Fruit fly (Drosophila melanogaster) whole organism, embryonic: Measurements from ENCODE around the gene Sec20.

Experiments used
- ATbp ChIP-seq: fragments of 200-800 bp; sonication (Bioruptor generic); optimal IDR thresholded peaks from 2 replicates; lab custom pipeline; 2017; ENCODE audit warnings: missing biosample characterization, mild to moderate bottlenecking, missing genetic modification characterization, missing genetic modification reagents
- Antp ChIP-seq: fragments of 200-800 bp; sonication (Bioruptor generic); optimal IDR thresholded peaks from 3 replicates; lab custom pipeline; 2016; ENCODE audit warnings: missing biosample characterization, missing genetic modification characterization
- CG11504 ChIP-seq: fragments of 200-800 bp; sonication (Bioruptor generic); optimal IDR thresholded peaks from 3 replicates; lab custom pipeline; 2019; ENCODE audit warnings: missing biosample characterization, mild to moderate bottlenecking, missing genetic modification characterization, moderate library complexity
- CG12236 ChIP-seq: fragments of 200-800 bp; sonication (Bioruptor generic); optimal IDR thresholded peaks from 2 replicates; lab custom pipeline; 2016; ENCODE audit warnings: missing biosample characterization, missing genetic modification characterization
- CG17802 ChIP-seq: fragments of 200-800 bp; sonication (Bioruptor generic); optimal IDR thresholded peaks from 2 replicates; lab custom pipeline; 2018; ENCODE audit warnings: missing biosample characterization, mild to moderate bottlenecking, missing genetic modification characterization, moderate library complexity
- CG1832 ChIP-seq: fragments of 200-800 bp; sonication (Bioruptor generic); optimal IDR thresholded peaks from 2 replicates; lab custom pipeline; 2017; ENCODE audit warnings: missing biosample characterization, mild to moderate bottlenecking, missing genetic modification characterization, inconsistent platforms
- CG2199 ChIP-seq: fragments of 200-800 bp; sonication (Bioruptor generic); IDR thresholded peaks from 3 replicates; pipeline ENCODE4 v1.3.6; 2022; ENCODE audit warnings: missing biosample characterization, missing genetic modification characterization
- CG3726 ChIP-seq: fragments of 200-800 bp; sonication (Bioruptor generic); IDR thresholded peaks from 3 replicates; pipeline ENCODE4, ENCODE4 v1.3.6; 2022; ENCODE audit warnings: missing biosample characterization, missing genetic modification characterization
- CG5180 ChIP-seq: fragments of 200-800 bp; sonication (Bioruptor generic); optimal IDR thresholded peaks from 3 replicates; lab custom pipeline; 2017; ENCODE audit warnings: missing biosample characterization, missing genetic modification characterization, mild to moderate bottlenecking, moderate library complexity, missing genetic modification reagents
- CG5953 ChIP-seq: fragments of 200-800 bp; sonication (Bioruptor generic); IDR thresholded peaks from 2 replicates; pipeline ENCODE4 v1.3.6; 2022; ENCODE audit warnings: missing biosample characterization, missing genetic modification characterization
- CG6254 ChIP-seq: fragments of 200-800 bp; sonication (Bioruptor generic); optimal IDR thresholded peaks from 3 replicates; lab custom pipeline; 2017; ENCODE audit warnings: mild to moderate bottlenecking, missing biosample characterization, missing genetic modification reagents, missing genetic modification characterization
- CG6689 ChIP-seq: fragments of 200-800 bp; sonication (Bioruptor generic); IDR thresholded peaks from 2 replicates; pipeline ENCODE4 v1.3.6; 2022; ENCODE audit warnings: missing biosample characterization, missing genetic modification characterization
- CG6765 ChIP-seq: fragments of 200-800 bp; sonication (Bioruptor generic); optimal IDR thresholded peaks from 3 replicates; lab custom pipeline; 2017; ENCODE audit warnings: missing biosample characterization, mild to moderate bottlenecking, missing genetic modification characterization
- CG6791 ChIP-seq: fragments of 200-800 bp; sonication (Bioruptor generic); IDR thresholded peaks from 3 replicates; pipeline ENCODE4 v1.3.6; 2022; ENCODE audit warnings: missing biosample characterization, missing genetic modification characterization; ENCODE audit not compliant: partially characterized antibody
- CG6854 ChIP-seq: fragments of 200-800 bp; sonication (Bioruptor generic); optimal IDR thresholded peaks from 3 replicates; lab custom pipeline; 2017; ENCODE audit warnings: missing biosample characterization, mild to moderate bottlenecking, missing genetic modification characterization
- CG7556 ChIP-seq: fragments of 200-800 bp; sonication (Bioruptor generic); optimal IDR thresholded peaks from 2 replicates; lab custom pipeline; 2017; ENCODE audit warnings: missing biosample characterization, mild to moderate bottlenecking, missing genetic modification characterization
- CG8281 ChIP-seq: fragments of 200-800 bp; sonication (Bioruptor generic); optimal IDR thresholded peaks from 2 replicates; lab custom pipeline; 2018; ENCODE audit warnings: missing biosample characterization, mild to moderate bottlenecking, missing genetic modification characterization, moderate library complexity
- CG8924 ChIP-seq: fragments of 200-800 bp; optimal IDR thresholded peaks from 3 replicates; lab custom pipeline; 2019; ENCODE audit warnings: missing biosample characterization, mild to moderate bottlenecking, missing genetic modification characterization, moderate library complexity
- CG9817 ChIP-seq: fragments of 200-800 bp; sonication (Bioruptor generic); optimal IDR thresholded peaks from 2 replicates; lab custom pipeline; 2018; ENCODE audit warnings: missing biosample characterization, mild to moderate bottlenecking, missing genetic modification characterization, moderate library complexity
- CkIIα-i1 ChIP-seq: fragments of 200-800 bp; sonication (Bioruptor generic); IDR thresholded peaks from 2 replicates; pipeline ENCODE4 v1.3.6; 2022; ENCODE audit warnings: missing biosample characterization, missing genetic modification characterization
- D19B ChIP-seq: fragments of 200-800 bp; sonication (Bioruptor generic); optimal IDR thresholded peaks from 2 replicates; lab custom pipeline; 2017; ENCODE audit warnings: missing biosample characterization, mild to moderate bottlenecking, missing genetic modification characterization
- Elba2 ChIP-seq: fragments of 200-800 bp; sonication (Bioruptor generic); optimal IDR thresholded peaks from 3 replicates; lab custom pipeline; 2016; ENCODE audit warnings: missing biosample characterization, missing genetic modification characterization
- Fer1 ChIP-seq: fragments of 200-800 bp; sonication (Bioruptor generic); optimal IDR thresholded peaks from 2 replicates; lab custom pipeline; 2017; ENCODE audit warnings: missing biosample characterization, mild to moderate bottlenecking, missing genetic modification characterization
- HLHmδ ChIP-seq: fragments of 200-800 bp; sonication (Bioruptor generic); optimal IDR thresholded peaks from 2 replicates; lab custom pipeline; 2018; ENCODE audit warnings: missing biosample characterization, mild to moderate bottlenecking, missing genetic modification characterization, moderate library complexity
- Lhr ChIP-seq: fragments of 200-800 bp; sonication (Bioruptor generic); optimal IDR thresholded peaks from 3 replicates; lab custom pipeline; 2017; ENCODE audit warnings: mild to moderate bottlenecking, missing biosample characterization, missing genetic modification reagents, missing genetic modification characterization
- Max ChIP-seq: fragments of 200-800 bp; sonication (Bioruptor generic); optimal IDR thresholded peaks from 2 replicates; lab custom pipeline; 2016; ENCODE audit warnings: missing biosample characterization, mild to moderate bottlenecking, missing genetic modification characterization
- Neu2 ChIP-seq: fragments of 200-800 bp; sonication (Bioruptor generic); optimal IDR thresholded peaks from 3 replicates; lab custom pipeline; 2016; ENCODE audit warnings: missing biosample characterization, missing genetic modification characterization, borderline replicate concordance
- Optix ChIP-seq: fragments of 200-800 bp; sonication (Bioruptor generic); IDR thresholded peaks from 3 replicates; pipeline ENCODE4 v1.3.6; 2022; ENCODE audit warnings: missing biosample characterization, missing genetic modification characterization
- Side ChIP-seq: fragments of 200-800 bp; sonication (Bioruptor generic); optimal IDR thresholded peaks from 2 replicates; lab custom pipeline; 2016; ENCODE audit warnings: missing biosample characterization, missing genetic modification characterization
- Xbp1 ChIP-seq: fragments of 200-800 bp; sonication (Bioruptor generic); optimal IDR thresholded peaks from 3 replicates; lab custom pipeline; 2016; ENCODE audit warnings: missing biosample characterization, mild to moderate bottlenecking, missing genetic modification characterization
- ac ChIP-seq: fragments of 200-800 bp; sonication (Bioruptor generic); optimal IDR thresholded peaks from 3 replicates; lab custom pipeline; 2017; ENCODE audit warnings: missing biosample characterization, mild to moderate bottlenecking, missing genetic modification characterization
- az2 ChIP-seq: fragments of 200-800 bp; sonication (Bioruptor generic); optimal IDR thresholded peaks from 3 replicates; lab custom pipeline; 2016; ENCODE audit warnings: missing biosample characterization, missing genetic modification characterization
- bsh ChIP-seq, 2 experiments: fragments of 200-800 bp; sonication (Bioruptor generic); optimal IDR thresholded peaks; 2 replicates each; lab custom pipeline; 2017 to 2018; ENCODE audit warnings: mild to moderate bottlenecking in 2 of 2, missing biosample characterization in 2 of 2, missing genetic modification characterization in 2 of 2, moderate library complexity in 1 of 2
- cas ChIP-seq: fragments of 200-800 bp; sonication (Bioruptor generic); IDR thresholded peaks from 2 replicates; pipeline ENCODE4 v1.3.6; 2022; ENCODE audit warnings: missing biosample characterization, missing genetic modification characterization
- cg ChIP-seq: fragments of 200-800 bp; sonication (Bioruptor generic); optimal IDR thresholded peaks from 3 replicates; lab custom pipeline; 2019; ENCODE audit warnings: missing biosample characterization, mild to moderate bottlenecking, missing genetic modification characterization, moderate library complexity
- dysf ChIP-seq: fragments of 200-800 bp; sonication (Bioruptor generic); IDR thresholded peaks from 3 replicates; pipeline ENCODE4 v1.3.6; 2022; ENCODE audit warnings: missing biosample characterization, missing genetic modification characterization
- en ChIP-seq: fragments of 200-800 bp; sonication (Bioruptor generic); optimal IDR thresholded peaks from 2 replicates; lab custom pipeline; 2016; ENCODE audit warnings: missing biosample characterization, missing genetic modification characterization
- gcm ChIP-seq: fragments of 200-800 bp; sonication (Bioruptor generic); optimal IDR thresholded peaks from 2 replicates; lab custom pipeline; 2019; ENCODE audit warnings: missing biosample characterization, mild to moderate bottlenecking, missing genetic modification characterization, moderate library complexity
- gro ChIP-seq: fragments of 200-800 bp; sonication (Bioruptor generic); optimal IDR thresholded peaks from 2 replicates; lab custom pipeline; 2016; ENCODE audit warnings: missing biosample characterization, missing genetic modification characterization
- ken ChIP-seq: fragments of 200-800 bp; sonication (Bioruptor generic); IDR thresholded peaks from 3 replicates; pipeline ENCODE4 v1.3.6; 2022; ENCODE audit warnings: missing biosample characterization, missing genetic modification characterization
- nmo ChIP-seq: fragments of 200-800 bp; sonication (Bioruptor generic); optimal IDR thresholded peaks from 2 replicates; lab custom pipeline; 2018; ENCODE audit warnings: missing biosample characterization, mild to moderate bottlenecking, missing genetic modification characterization, moderate library complexity
- pnt ChIP-seq: fragments of 200-800 bp; sonication (Bioruptor generic); optimal IDR thresholded peaks from 3 replicates; lab custom pipeline; 2016; ENCODE audit warnings: missing biosample characterization, missing genetic modification characterization
- psq ChIP-seq: fragments of 200-800 bp; sonication (Bioruptor generic); optimal IDR thresholded peaks from 2 replicates; lab custom pipeline; 2017; ENCODE audit warnings: missing biosample characterization, missing genetic modification characterization
- scrt ChIP-seq: fragments of 200-800 bp; sonication (Bioruptor generic); optimal IDR thresholded peaks from 2 replicates; lab custom pipeline; 2018; ENCODE audit warnings: missing biosample characterization, mild to moderate bottlenecking, missing genetic modification characterization, moderate library complexity
- sd ChIP-seq: fragments of 200-800 bp; sonication (Bioruptor generic); optimal IDR thresholded peaks from 3 replicates; lab custom pipeline; 2018; ENCODE audit warnings: missing biosample characterization, mild to moderate bottlenecking, missing genetic modification characterization, moderate library complexity
- sr ChIP-seq: fragments of 200-800 bp; sonication (Bioruptor generic); IDR thresholded peaks from 3 replicates; pipeline ENCODE4 v1.3.6; 2022; ENCODE audit warnings: missing biosample characterization, missing genetic modification characterization
- stwl ChIP-seq: fragments of 200-800 bp; sonication (Bioruptor generic); optimal IDR thresholded peaks from 3 replicates; lab custom pipeline; 2018; ENCODE audit warnings: missing biosample characterization, mild to moderate bottlenecking, missing genetic modification characterization, moderate library complexity

Gene Sec20

dm6 chr3R:5778731-5779593 lies 45.4 kb downstream of the Sec20 start, which contains the start of gene jagn (continued):
- TF ChIP-seq CG12236 (GFP tag; lab: Kevin White, UChicago) (no peak), sr (GFP tag; lab: Robert Waterston, UW) (no peak), CG2199 (GFP tag; lab: Robert Waterston, UW) (peak; percentile 91), D19B (GFP tag; lab: Kevin White, UChicago) (peak; percentile 30), gro (GFP tag; lab: Kevin White, UChicago) (peak; percentile 78), CG8924 (tag; lab: Kevin White, UChicago) (peak; percentile 73)

dm6 chr3R:5772433-5772832 lies 51.9 kb downstream of the Sec20 start:
- TF ChIP-seq stwl (peak; percentile 65), Fer1 (GFP tag; lab: Kevin White, UChicago) (no peak), CG11504 (tag; lab: Kevin White, UChicago) (peak; percentile 72), CkIIα-i1 (GFP tag; lab: Robert Waterston, UW) (no peak), Xbp1 (GFP tag; lab: Kevin White, UChicago) (no peak), Antp (GFP tag; lab: Kevin White, UChicago) (no peak), pnt (GFP tag; lab: Kevin White, UChicago) (no peak), CG6689 (GFP tag; lab: Robert Waterston, UW) (no peak), cg (GFP tag; lab: Kevin White, UChicago) (peak; percentile 83), CG1832 (GFP tag; lab: Kevin White, UChicago) (no peak), nmo (GFP tag; lab: Kevin White, UChicago) (no peak), Side (GFP tag; lab: Kevin White, UChicago) (no peak), CG6765 (GFP tag; lab: Kevin White, UChicago) (no peak), cas (GFP tag; lab: Robert Waterston, UW) (no peak), CG3726 (GFP tag; lab: Robert Waterston, UW) (no peak), Neu2 (GFP tag; lab: Kevin White, UChicago) (no peak), HLHmδ (GFP tag; lab: Kevin White, UChicago) (no peak), CG6854 (GFP tag; lab: Kevin White, UChicago) (no peak), CG8281 (no peak), dysf (no peak), scrt (GFP tag; lab: Kevin White, UChicago) (no peak), ken (GFP tag; lab: Robert Waterston, UW) (no peak), CG6791 (GFP tag; lab: Robert Waterston, UW) (peak; percentile 21; the same call in 1 of the 3 replicates), CG6254 (no peak), gcm (GFP tag; lab: Kevin White, UChicago) (no peak), CG17802 (tag; lab: Kevin White, UChicago) (no peak), psq (GFP tag; lab: Kevin White, UChicago) (no peak), ATbp (GFP tag; lab: Kevin White, UChicago) (no peak), Max (no peak), CG5180 (no peak), Elba2 (GFP tag; lab: Kevin White, UChicago) (no peak), ac (GFP tag; lab: Kevin White, UChicago) (no peak), Optix (GFP tag; lab: Robert Waterston, UW) (no peak), sd (tag; lab: Kevin White, UChicago) (no peak), CG7556 (GFP tag; lab: Kevin White, UChicago) (peak; percentile 28), CG9817 (tag; lab: Kevin White, UChicago) (no peak), az2 (GFP tag; lab: Kevin White, UChicago) (no peak), en (GFP tag; lab: Kevin White, UChicago) (no peak), bsh (GFP tag; optimal IDR thresholded peaks at IDR 0.05; lab: Kevin White, UChicago) (no peak), Lhr (GFP tag; lab: Kevin White, UChicago) (peak; percentile 27), CG5953 (no peak)
